Worm (Caenorhabditis elegans): ENCODE results near the gene ZC376.8.

DNA sequence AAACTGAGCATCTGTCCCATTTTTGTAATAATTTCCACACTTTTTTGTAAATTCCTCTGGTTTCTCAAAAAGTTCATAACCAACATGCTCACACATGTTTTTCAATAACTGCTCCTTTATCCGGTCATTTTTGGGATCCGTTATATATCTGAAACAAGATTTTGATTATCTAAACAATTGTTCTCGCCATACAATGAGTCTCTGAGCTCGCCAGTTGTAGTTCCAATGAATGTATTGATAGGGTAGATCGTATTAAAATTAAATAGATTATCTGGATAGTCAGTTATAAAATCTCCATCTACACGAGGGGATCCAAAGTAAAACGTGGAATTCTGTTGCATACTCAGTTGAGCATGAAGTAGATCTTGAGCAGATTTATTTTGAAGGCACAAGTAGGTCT is 3.5 kb upstream of the ZC376.8 start:
- no peak for TF ChIP-seq dao-5 (tag; optimal IDR thresholded peaks at IDR 0.05)
- no peak for TF ChIP-seq W03F9.2 (tag; optimal IDR thresholded peaks at IDR 0.05)
- TF ChIP-seq him-1 (tag; optimal IDR thresholded peaks at IDR 0.05) = no peak

Measured in whole organism, L4/young adult.